Fruit fly (Drosophila melanogaster): Measurements from ENCODE around the gene Larp7.

Gene Larp7

DNA sequence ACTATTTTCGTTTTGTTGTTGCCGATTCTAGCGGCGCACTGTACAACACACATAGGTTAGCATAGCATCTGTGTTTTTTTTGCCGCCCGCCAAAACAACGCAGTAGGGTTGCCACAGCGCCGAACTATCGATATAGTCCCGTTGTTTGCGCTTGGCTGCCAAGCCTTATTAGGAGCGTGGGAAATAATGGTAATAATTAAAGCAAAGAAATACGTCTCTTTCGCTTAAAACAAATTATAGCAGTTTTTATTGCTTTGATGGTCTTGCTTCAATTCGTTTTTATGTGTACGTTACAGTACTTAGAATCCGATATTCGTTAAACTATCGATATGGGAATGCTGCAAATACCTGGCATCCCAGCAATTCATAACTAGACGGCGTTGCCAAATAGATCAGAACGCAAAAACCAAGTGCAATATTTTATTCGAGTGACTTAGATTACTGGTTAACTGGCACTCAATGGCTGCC, at the start of gene Larp7, which contains the start of gene mxc:
Larp7 (plus strand) TSS at position 401 of the 468 bp plus-strand sequence.
mxc (minus strand) TSS at position 51 of the 468 bp plus-strand sequence.
- TF ChIP-seq Sin3A (optimal IDR thresholded peaks at IDR 0.05): no peak
- TF ChIP-seq Myc (optimal IDR thresholded peaks at IDR 0.05): no peak
- no peak for TF ChIP-seq psq (optimal IDR thresholded peaks at IDR 0.05)
- TF ChIP-seq insv (optimal IDR thresholded peaks at IDR 0.05): no peak
- TF ChIP-seq ttk (optimal IDR thresholded peaks at IDR 0.05): no peak
- no peak for TF ChIP-seq h (optimal IDR thresholded peaks at IDR 0.05)

DNA sequence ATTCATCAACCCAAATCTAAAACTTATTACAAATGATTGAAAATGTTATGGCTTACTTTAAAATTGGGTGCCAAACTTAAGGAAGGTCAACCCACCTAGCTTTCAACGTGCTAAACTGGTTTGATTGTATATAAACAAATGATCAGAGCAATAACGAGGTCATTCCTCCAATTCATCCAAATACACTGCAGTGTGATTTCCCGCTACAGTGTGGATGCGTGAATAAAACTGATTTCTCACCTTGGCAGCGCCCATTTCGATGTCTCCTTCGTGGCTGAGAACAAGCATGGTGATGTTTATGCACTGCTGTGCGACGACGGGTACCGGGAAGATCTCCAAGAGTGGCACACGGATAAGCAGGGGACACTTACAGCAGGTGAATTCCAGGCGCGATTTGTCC, 48.3 kb upstream of the Larp7 start:
- TF ChIP-seq h (optimal IDR thresholded peaks at IDR 0.05): no peak
- no peak for TF ChIP-seq insv (optimal IDR thresholded peaks at IDR 0.05)
- TF ChIP-seq Myc (optimal IDR thresholded peaks at IDR 0.05): no peak
- no peak for TF ChIP-seq psq (optimal IDR thresholded peaks at IDR 0.05)
- no peak for TF ChIP-seq ttk (optimal IDR thresholded peaks at IDR 0.05)
- TF ChIP-seq Sin3A (optimal IDR thresholded peaks at IDR 0.05): no peak

DNA sequence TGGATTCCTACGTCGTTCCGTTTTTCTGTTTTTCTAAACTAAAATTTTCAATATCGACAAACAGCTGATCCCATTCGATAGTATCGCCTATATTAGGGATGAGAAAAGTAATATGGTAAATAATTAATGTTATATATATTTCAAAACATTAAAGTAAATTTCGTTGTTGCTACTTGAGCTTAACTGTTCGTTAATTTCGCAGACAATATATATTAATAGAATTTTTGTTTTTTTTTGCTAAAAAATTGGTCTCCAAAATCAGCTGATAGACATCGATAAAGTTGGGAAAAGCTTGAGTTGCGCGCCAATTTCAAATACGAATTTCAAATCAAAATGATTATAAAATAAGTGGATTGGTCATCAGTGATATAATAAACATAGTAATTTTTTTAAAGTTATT, 47.3 kb upstream of the Larp7 start, which contains the start of gene CG12118:
CG12118 (minus strand) TSS at position 53 of the 400 bp plus-strand sequence.
- TF ChIP-seq psq (optimal IDR thresholded peaks at IDR 0.05) (no peak), ttk (optimal IDR thresholded peaks at IDR 0.05) (no peak), insv (optimal IDR thresholded peaks at IDR 0.05) (no peak), Sin3A (optimal IDR thresholded peaks at IDR 0.05) (no peak), h (optimal IDR thresholded peaks at IDR 0.05) (no peak), Myc (optimal IDR thresholded peaks at IDR 0.05) (no peak)

DNA sequence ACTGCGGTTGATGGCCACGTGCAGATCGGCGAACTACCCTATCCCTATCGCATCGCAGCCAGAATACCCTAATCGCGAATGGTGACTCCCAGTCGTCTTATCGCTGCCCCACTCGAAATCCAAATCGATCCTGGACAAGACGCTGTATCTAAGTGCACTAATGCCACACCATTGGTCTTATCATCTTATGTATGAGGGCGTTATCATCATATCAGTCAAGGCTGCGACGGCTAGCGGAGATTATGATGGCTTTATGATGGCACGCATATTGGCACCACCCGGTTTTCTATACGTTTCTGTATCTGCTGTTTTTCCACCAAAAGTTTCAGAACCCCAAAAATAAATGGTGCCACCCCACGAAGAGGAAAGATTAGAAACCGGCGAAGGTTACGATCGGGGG, 43.4 kb upstream of the Larp7 start:
- TF ChIP-seq Myc (optimal IDR thresholded peaks at IDR 0.05) (no peak), Sin3A (optimal IDR thresholded peaks at IDR 0.05) (no peak), ttk (optimal IDR thresholded peaks at IDR 0.05) (no peak), psq (optimal IDR thresholded peaks at IDR 0.05) (no peak), insv (optimal IDR thresholded peaks at IDR 0.05) (no peak), h (optimal IDR thresholded peaks at IDR 0.05) (no peak)

DNA sequence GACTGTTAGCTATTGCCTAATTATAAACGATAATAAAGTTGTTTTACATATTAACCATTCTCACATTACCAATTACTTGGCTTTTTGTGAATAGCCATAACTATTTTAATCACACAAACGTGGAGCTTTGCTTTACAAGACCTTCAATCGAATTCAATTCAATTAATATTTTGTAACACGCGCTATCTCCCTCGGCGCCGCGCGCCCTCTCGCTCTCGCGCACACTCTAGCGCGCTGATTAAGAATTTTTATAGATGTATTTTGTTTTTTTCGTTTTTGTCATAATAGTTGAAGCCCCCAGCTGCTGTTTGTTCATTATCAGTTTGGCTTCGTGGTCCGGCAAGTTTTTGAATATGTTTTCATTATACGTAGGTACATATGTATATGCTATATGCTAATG, 42.5 kb upstream of the Larp7 start:
- TF ChIP-seq psq (optimal IDR thresholded peaks at IDR 0.05) (no peak), h (optimal IDR thresholded peaks at IDR 0.05) (no peak), Myc (optimal IDR thresholded peaks at IDR 0.05) (no peak)

DNA sequence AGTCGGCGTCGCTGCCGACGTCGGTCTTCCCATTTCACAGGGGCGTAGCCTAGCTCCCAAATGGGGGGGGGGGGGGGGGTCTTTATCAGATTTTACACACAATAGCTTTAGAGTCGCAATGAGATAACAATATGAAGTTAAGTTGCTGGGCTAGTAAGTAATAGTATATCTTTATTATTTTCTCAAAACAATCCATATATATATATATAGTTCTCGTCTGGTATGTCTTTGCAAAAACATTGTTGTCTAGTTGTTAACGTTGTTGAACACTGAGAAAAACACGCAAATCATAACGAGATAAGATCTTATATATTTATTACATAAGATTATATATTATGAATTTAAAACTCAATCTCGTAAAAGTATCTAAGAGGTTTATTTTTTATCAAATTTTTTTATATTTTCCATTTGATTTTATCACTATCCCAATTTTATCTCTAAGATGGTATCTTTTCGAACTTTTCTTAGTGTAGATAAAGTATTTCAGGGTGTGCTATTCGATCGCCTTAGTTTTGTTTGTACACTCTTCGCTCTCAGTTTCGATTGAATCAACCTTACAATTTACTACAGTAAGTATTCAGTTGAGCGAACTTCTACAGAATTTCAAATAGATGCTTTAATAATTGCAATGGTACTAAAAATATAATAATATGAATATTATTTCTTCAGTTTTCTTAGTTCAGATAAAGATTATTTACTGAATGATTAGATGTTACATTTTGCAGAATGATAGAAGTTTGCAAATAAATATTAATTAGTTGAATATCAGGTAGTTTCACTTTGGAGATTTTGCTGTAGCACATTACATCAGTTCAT, 41.5 kb upstream of the Larp7 start:
- TF ChIP-seq ttk (optimal IDR thresholded peaks at IDR 0.05): no peak
- no peak for TF ChIP-seq Myc (optimal IDR thresholded peaks at IDR 0.05)

DNA sequence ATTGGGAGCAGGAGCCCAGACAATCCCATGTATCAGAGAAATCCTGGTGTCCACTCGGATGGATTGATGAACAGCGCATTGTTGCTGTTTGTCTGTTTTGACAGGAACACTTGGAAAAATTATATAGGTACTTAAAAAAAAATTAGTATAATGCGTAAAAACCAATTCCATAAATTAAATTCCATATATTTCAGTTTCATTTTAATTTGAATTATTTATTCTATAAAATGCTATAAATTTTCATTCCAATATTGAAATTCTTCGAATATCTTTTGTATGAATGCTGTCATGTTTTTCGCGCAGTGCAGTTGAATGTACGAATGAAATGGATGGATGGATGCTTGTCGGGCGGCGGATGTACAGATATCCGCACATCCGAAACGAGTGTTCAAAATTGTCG, 32.8 kb upstream of the Larp7 start, which contains the start of gene SmydA-9:
SmydA-9 (minus strand) TSS at position 101 of the 400 bp plus-strand sequence.
- TF ChIP-seq Myc (optimal IDR thresholded peaks at IDR 0.05) (no peak), psq (optimal IDR thresholded peaks at IDR 0.05) (no peak), ttk (optimal IDR thresholded peaks at IDR 0.05) (no peak), insv (optimal IDR thresholded peaks at IDR 0.05) (no peak), h (optimal IDR thresholded peaks at IDR 0.05) (no peak), Sin3A (optimal IDR thresholded peaks at IDR 0.05) (no peak)

DNA sequence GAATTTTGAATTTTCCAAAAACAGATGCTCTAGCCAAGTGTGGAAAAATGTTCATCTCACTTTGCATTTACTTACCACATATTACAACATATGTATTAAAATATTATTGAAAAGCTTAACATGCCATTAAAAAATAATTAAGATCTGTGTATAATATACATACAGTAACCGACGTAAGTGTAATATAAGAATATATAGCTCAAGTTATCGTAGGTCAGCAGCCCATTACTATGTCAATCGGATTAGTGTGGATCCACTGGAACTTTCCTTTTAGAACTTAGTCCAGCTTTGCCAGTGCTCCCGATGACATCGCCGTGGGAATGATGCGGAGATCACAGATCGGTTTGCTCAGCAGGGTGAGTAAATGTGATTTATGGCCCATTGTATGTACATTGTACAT, 29.0 kb upstream of the Larp7 start, which contains the start of gene Obp8a:
Obp8a (plus strand) TSS at position 301 of the 400 bp plus-strand sequence.
- TF ChIP-seq ttk (optimal IDR thresholded peaks at IDR 0.05) (no peak), insv (optimal IDR thresholded peaks at IDR 0.05) (no peak), Myc (optimal IDR thresholded peaks at IDR 0.05) (no peak), psq (optimal IDR thresholded peaks at IDR 0.05) (no peak), Sin3A (optimal IDR thresholded peaks at IDR 0.05) (no peak), h (optimal IDR thresholded peaks at IDR 0.05) (no peak)

DNA sequence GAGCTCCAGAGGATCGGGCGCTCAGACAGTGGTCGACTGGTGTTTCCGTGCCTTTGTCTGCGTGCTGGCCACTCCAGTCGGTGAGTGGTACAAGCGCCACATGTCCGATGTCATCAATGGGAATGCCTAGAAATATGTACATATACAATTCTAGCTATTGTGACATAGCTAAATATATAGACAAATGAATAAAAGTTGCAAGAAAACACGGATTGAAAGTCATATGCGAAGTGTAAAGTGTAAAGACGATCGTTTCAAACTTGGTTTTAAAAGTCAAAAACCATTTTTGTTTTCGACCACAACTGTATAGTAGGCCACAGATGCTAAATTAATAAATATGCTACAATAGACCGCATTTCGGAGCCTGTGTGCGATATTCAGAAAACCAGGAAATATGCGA, 28.1 kb upstream of the Larp7 start, which contains the start of gene CG15368:
CG15368 (plus strand) TSS at position 301 of the 400 bp plus-strand sequence.
- TF ChIP-seq Myc (optimal IDR thresholded peaks at IDR 0.05) (no peak), h (optimal IDR thresholded peaks at IDR 0.05) (no peak), psq (optimal IDR thresholded peaks at IDR 0.05) (no peak), ttk (optimal IDR thresholded peaks at IDR 0.05) (no peak)

DNA sequence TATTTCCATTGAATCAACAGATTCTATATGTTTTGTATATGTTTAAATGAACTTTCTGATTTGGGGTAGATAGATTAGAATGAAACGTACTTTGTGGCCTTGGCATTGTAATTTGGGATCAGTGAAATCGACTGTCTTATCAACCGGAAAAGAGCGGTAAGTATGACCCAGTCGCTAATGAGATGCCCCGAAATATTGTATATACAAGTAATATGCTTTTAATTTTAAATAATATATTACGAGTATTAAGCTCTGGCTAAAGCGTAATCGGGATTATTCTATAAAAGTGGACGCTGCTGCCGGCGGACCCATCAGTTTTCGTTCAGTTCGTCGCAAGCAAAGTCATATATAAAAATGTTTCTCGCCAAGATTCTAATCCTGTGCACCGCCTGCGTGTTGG, 27.0 kb upstream of the Larp7 start, which contains the start of gene CG15369:
CG15369 (plus strand) TSS at position 301 of the 400 bp plus-strand sequence.
- TF ChIP-seq Sin3A (optimal IDR thresholded peaks at IDR 0.05) (no peak), psq (optimal IDR thresholded peaks at IDR 0.05) (no peak), h (optimal IDR thresholded peaks at IDR 0.05) (no peak), insv (optimal IDR thresholded peaks at IDR 0.05) (no peak), ttk (optimal IDR thresholded peaks at IDR 0.05) (no peak), Myc (optimal IDR thresholded peaks at IDR 0.05) (no peak)

DNA sequence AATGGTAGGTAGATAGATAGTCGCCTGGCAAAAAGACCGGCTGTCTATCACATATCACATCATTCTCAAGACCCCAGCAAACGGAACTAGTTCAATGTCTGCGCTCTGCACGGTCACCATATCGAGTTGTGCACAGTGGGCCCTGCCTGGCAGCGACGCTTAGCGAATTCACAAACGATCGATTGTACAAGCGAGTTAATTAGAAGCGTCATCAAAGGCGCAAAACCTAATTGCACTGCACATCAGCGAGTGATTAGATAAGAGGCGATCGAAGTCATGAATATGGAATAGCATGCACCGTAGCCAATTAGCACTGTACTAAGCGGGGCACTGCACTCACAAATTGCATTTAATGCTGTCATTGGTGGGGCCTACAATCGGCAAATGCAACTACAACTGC, 23.2 kb upstream of the Larp7 start:
- TF ChIP-seq h (optimal IDR thresholded peaks at IDR 0.05) (no peak), psq (optimal IDR thresholded peaks at IDR 0.05) (no peak), ttk (optimal IDR thresholded peaks at IDR 0.05) (no peak), insv (optimal IDR thresholded peaks at IDR 0.05) (no peak), Myc (optimal IDR thresholded peaks at IDR 0.05) (no peak), Sin3A (optimal IDR thresholded peaks at IDR 0.05) (no peak)

DNA sequence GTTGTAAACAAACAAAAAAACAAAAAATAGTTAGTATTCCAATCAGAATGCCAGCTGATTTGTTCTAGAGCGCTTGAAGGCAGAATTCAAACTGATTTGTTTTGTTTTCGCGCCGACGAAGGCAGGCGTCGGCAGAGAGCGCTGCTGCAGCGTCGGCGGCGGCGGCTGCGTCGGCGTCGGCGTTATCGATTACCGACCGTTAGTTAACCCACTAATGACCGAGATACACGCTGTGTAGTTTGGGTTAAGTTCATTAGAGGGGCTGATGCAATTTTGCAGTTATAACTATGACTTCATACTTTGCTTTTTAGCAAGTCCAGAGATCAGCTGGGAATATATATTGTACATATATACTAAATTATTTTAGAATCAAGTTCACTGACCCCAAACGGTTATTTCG, 20.4 kb upstream of the Larp7 start, which contains the start of gene t:
t (minus strand) TSS at position 76 of the 400 bp plus-strand sequence.
- TF ChIP-seq psq (optimal IDR thresholded peaks at IDR 0.05) (no peak), insv (optimal IDR thresholded peaks at IDR 0.05) (no peak), Myc (optimal IDR thresholded peaks at IDR 0.05) (no peak), h (optimal IDR thresholded peaks at IDR 0.05) (no peak), Sin3A (optimal IDR thresholded peaks at IDR 0.05) (no peak), ttk (optimal IDR thresholded peaks at IDR 0.05) (no peak)

Data from Kc167 (cell line).